Fruit fly (Drosophila melanogaster) whole organism, embryonic: Measurements from ENCODE around the gene Prosalpha6T.

ENCODE experiments used
- CG2129 ChIP-seq: fragments of 200-800 bp; sonication (Bioruptor generic); IDR thresholded peaks from 2 replicates; pipeline ENCODE4 v1.3.6; 2022; ENCODE audit warnings: missing biosample characterization, missing genetic modification characterization; ENCODE audit not compliant: partially characterized antibody
- CG3838 ChIP-seq: fragments of 200-800 bp; sonication (Bioruptor generic); optimal IDR thresholded peaks from 3 replicates; lab custom pipeline; 2016; ENCODE audit warnings: missing biosample characterization, missing genetic modification characterization
- CG6854 ChIP-seq: fragments of 200-800 bp; sonication (Bioruptor generic); optimal IDR thresholded peaks from 3 replicates; lab custom pipeline; 2017; ENCODE audit warnings: missing biosample characterization, mild to moderate bottlenecking, missing genetic modification characterization
- CG7839 ChIP-seq: fragments of 200-800 bp; sonication (Bioruptor generic); optimal IDR thresholded peaks from 3 replicates; lab custom pipeline; 2018; ENCODE audit warnings: missing biosample characterization, mild to moderate bottlenecking, missing genetic modification characterization, moderate library complexity
- CG9797 ChIP-seq: fragments of 200-800 bp; sonication (Bioruptor generic); optimal IDR thresholded peaks from 3 replicates; lab custom pipeline; 2018; ENCODE audit warnings: missing biosample characterization, mild to moderate bottlenecking, missing genetic modification characterization
- Hsf ChIP-seq: fragments of 200-800 bp; sonication (Bioruptor generic); optimal IDR thresholded peaks from 3 replicates; lab custom pipeline; 2016; ENCODE audit warnings: missing biosample characterization, missing genetic modification characterization
- Taf1 ChIP-seq: fragments of 200-800 bp; sonication (Bioruptor generic); IDR thresholded peaks from 2 replicates; pipeline ENCODE4 v1.3.6; 2022; ENCODE audit warnings: missing biosample characterization, missing genetic modification characterization
- ash1 ChIP-seq: fragments of 200-800 bp; sonication (Bioruptor generic); optimal IDR thresholded peaks from 2 replicates; lab custom pipeline; 2018; ENCODE audit warnings: missing biosample characterization, mild to moderate bottlenecking, missing genetic modification characterization
- bbx ChIP-seq: fragments of 200-800 bp; sonication (Bioruptor generic); IDR thresholded peaks from 2 replicates; pipeline ENCODE4 v1.3.6; 2022; ENCODE audit warnings: missing biosample characterization, missing genetic modification characterization; ENCODE audit not compliant: partially characterized antibody
- emc ChIP-seq: fragments of 200-800 bp; sonication (Bioruptor generic); optimal IDR thresholded peaks from 2 replicates; lab custom pipeline; 2016; ENCODE audit warnings: missing biosample characterization, missing genetic modification characterization
- klu ChIP-seq: fragments of 200-800 bp; sonication (Bioruptor generic); IDR thresholded peaks from 2 replicates; pipeline ENCODE4 v1.3.6; 2022; ENCODE audit warnings: missing biosample characterization, missing genetic modification characterization
- lola ChIP-seq, 3 experiments: fragments of >200 bp in 2 of 3; fragments of 200-800 bp in 1 of 3; sonication (Bioruptor generic) in 1 of 3; optimal IDR thresholded peaks; 2 replicates each; lab custom pipeline; 2017 to 2019; ENCODE audit warnings: missing biosample characterization in 3 of 3, missing genetic modification characterization in 3 of 3, mild to moderate bottlenecking in 1 of 3, moderate library complexity in 1 of 3
- wdn ChIP-seq: fragments of 200-800 bp; sonication (Bioruptor generic); IDR thresholded peaks from 2 replicates; pipeline ENCODE4 v1.3.6; 2022; ENCODE audit warnings: missing biosample characterization, missing genetic modification characterization

- TF ChIP-seq Hsf (GFP tag; lab: Kevin White, UChicago): no peak
- TF ChIP-seq CG7839 (tag; lab: Kevin White, UChicago): no peak
- TF ChIP-seq lola (GFP tag; optimal IDR thresholded peaks at IDR 0.05; lab: Kevin White, UChicago): no peak
- no peak for TF ChIP-seq CG3838
- no peak for TF ChIP-seq CG2129
- no peak for TF ChIP-seq wdn
- no peak for TF ChIP-seq klu (GFP tag; lab: Robert Waterston, UW)
- no peak for TF ChIP-seq CG9797 (GFP tag; lab: Kevin White, UChicago)
- TF ChIP-seq CG6854 (GFP tag; lab: Kevin White, UChicago): no peak
- TF ChIP-seq emc (GFP tag; lab: Kevin White, UChicago): no peak
- no peak for TF ChIP-seq ash1 (GFP tag; lab: Kevin White, UChicago)
- no peak for TF ChIP-seq bbx (GFP tag; lab: Robert Waterston, UW)
- no peak for TF ChIP-seq Taf1 (GFP tag; lab: Robert Waterston, UW)
Observed at dm6 chr2L:13190534-13190933, 41.3 kb upstream of the Prosalpha6T start.
